Worm (Caenorhabditis elegans): Measurements from ENCODE around the gene sma-5.

Gene sma-5

DNA sequence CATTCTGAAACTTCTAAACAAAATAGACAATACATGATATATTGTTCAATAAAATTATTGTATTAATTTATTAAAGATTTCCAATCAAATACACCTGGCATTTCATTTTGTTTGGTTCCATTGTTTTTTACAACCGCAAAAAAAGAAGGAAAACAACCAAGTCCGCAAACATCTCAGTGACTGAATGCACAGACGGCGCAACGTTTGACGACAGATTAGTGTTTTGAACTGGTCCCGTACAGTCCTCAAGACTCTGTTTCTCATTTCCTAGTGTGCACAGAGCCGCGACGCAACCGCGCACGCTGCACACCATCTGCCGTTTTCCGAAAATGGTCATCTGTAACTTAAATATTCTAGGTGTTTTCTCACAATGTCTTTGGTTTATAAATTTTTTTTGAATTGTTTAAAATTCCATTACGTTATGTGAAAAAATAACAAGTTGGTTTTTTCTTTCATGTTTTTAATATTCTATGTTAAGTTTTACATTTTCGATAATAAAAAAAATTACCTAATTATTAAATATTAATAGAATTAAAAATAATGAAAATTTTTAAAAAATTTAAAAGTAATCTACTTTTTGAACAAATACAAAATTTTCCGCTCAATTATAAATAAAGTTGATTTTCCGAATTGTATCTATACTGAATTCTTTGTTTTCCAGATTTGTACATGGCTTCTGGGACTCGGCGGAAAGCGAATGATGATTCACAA lies 57.0 kb downstream of the sma-5 start, which contains the start of gene lsd-1 (continued):
- TF ChIP-seq nhr-25 (tag; optimal IDR thresholded peaks at IDR 0.05), result no peak
- no peak for TF ChIP-seq mbf-1 (tag; optimal IDR thresholded peaks at IDR 0.05)
- no peak for TF ChIP-seq elt-1 (tag; optimal IDR thresholded peaks at IDR 0.05)
- TF ChIP-seq elt-3 (tag; optimal IDR thresholded peaks at IDR 0.05), result no peak
